Worm (Caenorhabditis elegans) whole organism, L1 larva: Measurements from ENCODE around the gene K04F1.9.
A peak's percentile ranks its signal among the peaks of the same experiment; 100 is the strongest.

Experiments used
- C16A3.4 ChIP-seq: fragments of 150-350 bp; optimal IDR thresholded peaks from 2 replicates; lab custom pipeline; 2014; ENCODE audit warnings: missing biosample characterization, missing genetic modification characterization
- C34B4.2 ChIP-seq: sonication (generic microtip); optimal IDR thresholded peaks from 2 replicates; lab custom pipeline; 2017; ENCODE audit warnings: mild to moderate bottlenecking, missing genetic modification characterization, missing compliant biosample characterization
- ceh-63 ChIP-seq: fragments of 200-800 bp; sonication (Bioruptor generic); optimal IDR thresholded peaks from 2 replicates; lab custom pipeline; 2018; ENCODE audit warnings: mild to moderate bottlenecking, missing genetic modification characterization, missing compliant biosample characterization
- ceh-88 ChIP-seq: fragments of 200-800 bp; sonication (Bioruptor generic); IDR thresholded peaks from 2 replicates; pipeline ENCODE4 v1.3.6; 2022; ENCODE audit warnings: missing genetic modification characterization, missing compliant biosample characterization
- dpl-1 ChIP-seq, 3 experiments: fragments of 150-350 bp in 2 of 3; sonication (generic microtip) in 1 of 3; optimal IDR thresholded peaks; 2 replicates each; lab custom pipeline; 2014 to 2017; ENCODE audit warnings: missing biosample characterization in 3 of 3, missing genetic modification characterization in 3 of 3, missing genetic modification reagents in 3 of 3
- dsc-1 ChIP-seq: sonication (generic microtip); optimal IDR thresholded peaks from 2 replicates; lab custom pipeline; 2016; ENCODE audit warnings: mild to moderate bottlenecking, missing genetic modification characterization, missing compliant biosample characterization
- efl-3 ChIP-seq: fragments of 200-800 bp; sonication (Bioruptor generic); optimal IDR thresholded peaks from 2 replicates; lab custom pipeline; 2018; ENCODE audit warnings: mild to moderate bottlenecking, missing genetic modification characterization, missing compliant biosample characterization
- elt-3 ChIP-seq, 6 experiments: fragments of 150-350 bp in 1 of 6; sonication (generic microtip); optimal IDR thresholded peaks; 2 replicates each; lab custom pipeline; 2017 to 2018; ENCODE audit warnings: missing biosample characterization in 6 of 6, missing genetic modification characterization in 6 of 6, inconsistent platforms in 1 of 6
- ets-5 ChIP-seq: fragments of 200-800 bp; sonication (Bioruptor generic); IDR thresholded peaks from 2 replicates; pipeline ENCODE4 v1.3.6; 2022; ENCODE audit warnings: missing genetic modification characterization, missing compliant biosample characterization
- fkh-4 ChIP-seq: sonication (generic microtip); optimal IDR thresholded peaks from 2 replicates; lab custom pipeline; 2016; ENCODE audit warnings: missing compliant biosample characterization, missing genetic modification characterization, borderline replicate concordance
- grh-1 ChIP-seq: fragments of 200-800 bp; sonication (Bioruptor generic); IDR thresholded peaks from 2 replicates; pipeline ENCODE4 v1.3.6; 2022; ENCODE audit warnings: missing genetic modification reagents, missing genetic modification characterization, missing compliant biosample characterization
- hlh-17 ChIP-seq: fragments of 200-800 bp; sonication (Bioruptor generic); optimal IDR thresholded peaks from 2 replicates; lab custom pipeline; 2018; ENCODE audit warnings: missing genetic modification characterization, mild to moderate bottlenecking, missing compliant biosample characterization, moderate library complexity, borderline replicate concordance
- irx-1 ChIP-seq: sonication (generic microtip); optimal IDR thresholded peaks from 2 replicates; lab custom pipeline; 2016; ENCODE audit warnings: missing genetic modification characterization, missing compliant biosample characterization
- isw-1 ChIP-seq: fragments of 200-800 bp; sonication (Bioruptor generic); IDR thresholded peaks from 2 replicates; pipeline ENCODE4 v1.3.6; 2022; ENCODE audit warnings: missing genetic modification characterization, missing compliant biosample characterization
- lin-14 ChIP-seq: fragments of 200-800 bp; sonication (Bioruptor generic); optimal IDR thresholded peaks from 2 replicates; lab custom pipeline; 2018; ENCODE audit warnings: mild to moderate bottlenecking, missing genetic modification characterization, moderate library complexity, missing compliant biosample characterization
- lin-39 ChIP-seq: fragments of 150-350 bp; optimal IDR thresholded peaks from 2 replicates; lab custom pipeline; 2014; ENCODE audit warnings: missing biosample characterization, missing genetic modification reagents, missing genetic modification characterization
- mab-9 ChIP-seq: fragments of 200-800 bp; sonication (Bioruptor generic); IDR thresholded peaks from 2 replicates; pipeline ENCODE4 v1.3.6; 2022; ENCODE audit warnings: missing genetic modification reagents, missing genetic modification characterization, missing compliant biosample characterization
- nhr-11 ChIP-seq: fragments of 150-350 bp; optimal IDR thresholded peaks from 2 replicates; lab custom pipeline; 2014; ENCODE audit warnings: missing biosample characterization, missing genetic modification characterization
- nhr-19 ChIP-seq: fragments of 200-800 bp; sonication (Bioruptor generic); conservative IDR thresholded peaks from 2 replicates; pipeline ENCODE4 v1.3.6; 2022; ENCODE audit warnings: missing genetic modification characterization, missing compliant biosample characterization
- nhr-28 ChIP-seq: fragments of 150-350 bp; optimal IDR thresholded peaks from 2 replicates; lab custom pipeline; 2014; ENCODE audit warnings: missing biosample characterization, missing genetic modification characterization
- nhr-71 ChIP-seq: sonication (generic microtip); optimal IDR thresholded peaks from 2 replicates; lab custom pipeline; 2016; ENCODE audit warnings: mild to moderate bottlenecking, missing genetic modification characterization, moderate library complexity, missing compliant biosample characterization
- nhr-90 ChIP-seq: sonication (generic microtip); optimal IDR thresholded peaks from 2 replicates; lab custom pipeline; 2016; ENCODE audit warnings: mild to moderate bottlenecking, missing genetic modification characterization, missing compliant biosample characterization; ENCODE audit not compliant: poor library complexity
- pqm-1 ChIP-seq: sonication (generic microtip); optimal IDR thresholded peaks from 3 replicates; lab custom pipeline; 2017; ENCODE audit warnings: missing biosample characterization, missing genetic modification characterization
- snpc-4 ChIP-seq: fragments of 150-350 bp; optimal IDR thresholded peaks from 2 replicates; lab custom pipeline; 2014; ENCODE audit warnings: missing biosample characterization, missing genetic modification characterization
- sptf-1 ChIP-seq: fragments of 150-350 bp; optimal IDR thresholded peaks from 2 replicates; lab custom pipeline; 2014; ENCODE audit warnings: missing biosample characterization, missing genetic modification characterization
- sup-37 ChIP-seq: fragments of 200-800 bp; sonication (Bioruptor generic); optimal IDR thresholded peaks from 2 replicates; lab custom pipeline; 2018; ENCODE audit warnings: mild to moderate bottlenecking, missing genetic modification characterization, missing compliant biosample characterization
- tbx-2 ChIP-seq: sonication (generic microtip); optimal IDR thresholded peaks from 2 replicates; lab custom pipeline; 2016; ENCODE audit warnings: missing genetic modification characterization, missing compliant biosample characterization
- unc-98 ChIP-seq: fragments of 200-800 bp; sonication (Bioruptor generic); IDR thresholded peaks from 2 replicates; pipeline ENCODE4 v1.3.6; 2022; ENCODE audit warnings: missing genetic modification characterization, missing compliant biosample characterization
- zag-1 ChIP-seq: fragments of 150-350 bp; optimal IDR thresholded peaks from 2 replicates; lab custom pipeline; 2014; ENCODE audit warnings: missing biosample characterization, missing genetic modification characterization
- ztf-11 ChIP-seq, 2 experiments: sonication (generic microtip); optimal IDR thresholded peaks; 2 replicates each; lab custom pipeline; 2016 to 2017; ENCODE audit warnings: missing genetic modification characterization in 2 of 2, missing biosample characterization in 1 of 2, missing compliant biosample characterization in 1 of 2

K04F1.9 gene

ce11 chrV:1701584-1702101, 36.6 kb downstream of the K04F1.9 start, which contains the start of gene srw-90:
Gene srw-90 (plus strand): TSS chrV:1702051.
- TF ChIP-seq isw-1 (GFP tag; lab: Robert Waterston, UW): no peak
- TF ChIP-seq irx-1 (tag; lab: Kevin White, UChicago): no peak
- no peak for TF ChIP-seq lin-14 (GFP tag; lab: Kevin White, UChicago)
- no peak for TF ChIP-seq elt-3 (tag; optimal IDR thresholded peaks at IDR 0.05; lab: Kevin White, UChicago)
- no peak for TF ChIP-seq dpl-1 (GFP tag; optimal IDR thresholded peaks at IDR 0.05; lab: Kevin White, UChicago)
- TF ChIP-seq dsc-1 (tag; lab: Kevin White, UChicago): no peak
- no peak for TF ChIP-seq nhr-90
- no peak for TF ChIP-seq nhr-19
- no peak for TF ChIP-seq pqm-1 (tag; lab: Kevin White, UChicago)
- no peak for TF ChIP-seq sup-37 (GFP tag; lab: Kevin White, UChicago)
- no peak for TF ChIP-seq nhr-11 (tag; lab: Kevin White, UChicago)
- no peak for TF ChIP-seq sptf-1 (tag; lab: Kevin White, UChicago)
- TF ChIP-seq nhr-71 (tag; lab: Kevin White, UChicago): no peak
- no peak for TF ChIP-seq mab-9 (GFP tag; lab: Robert Waterston, UW)
- no peak for TF ChIP-seq snpc-4 (tag; lab: Kevin White, UChicago)
- TF ChIP-seq grh-1 (GFP tag; lab: Robert Waterston, UW): no peak
- TF ChIP-seq C34B4.2 (tag; lab: Kevin White, UChicago): no peak

- TF ChIP-seq zag-1 (tag; lab: Kevin White, UChicago): no peak
- no peak for TF ChIP-seq ztf-11 (tag; optimal IDR thresholded peaks at IDR 0.05; lab: Kevin White, UChicago)
- no peak for TF ChIP-seq C16A3.4 (tag; lab: Kevin White, UChicago)
- no peak for TF ChIP-seq pqm-1 (tag; lab: Kevin White, UChicago)
- TF ChIP-seq ceh-63 (GFP tag; lab: Kevin White, UChicago): no peak
- TF ChIP-seq fkh-4 (tag; lab: Kevin White, UChicago): no peak
- no peak for TF ChIP-seq isw-1 (GFP tag; lab: Robert Waterston, UW)
- TF ChIP-seq sptf-1 (tag; lab: Kevin White, UChicago): no peak
- no peak for TF ChIP-seq efl-3 (GFP tag; lab: Kevin White, UChicago)
- no peak for TF ChIP-seq nhr-28 (tag; lab: Kevin White, UChicago)
Observed at ce11 chrV:1708441-1708840, 43.4 kb downstream of the K04F1.9 start, which contains the start of gene srw-99. Gene srw-99 (plus strand): TSS chrV:1708741.

ce11 chrV:1710909-1711308, 45.9 kb downstream of the K04F1.9 start, which contains the start of gene srw-100:
Gene srw-100 (plus strand): TSS chrV:1711209.
- TF ChIP-seq lin-39 (tag; lab: Kevin White, UChicago) (no peak), pqm-1 (tag; lab: Kevin White, UChicago) (no peak), hlh-17 (GFP tag; lab: Kevin White, UChicago) (no peak), tbx-2 (tag; lab: Kevin White, UChicago) (no peak)

DNA sequence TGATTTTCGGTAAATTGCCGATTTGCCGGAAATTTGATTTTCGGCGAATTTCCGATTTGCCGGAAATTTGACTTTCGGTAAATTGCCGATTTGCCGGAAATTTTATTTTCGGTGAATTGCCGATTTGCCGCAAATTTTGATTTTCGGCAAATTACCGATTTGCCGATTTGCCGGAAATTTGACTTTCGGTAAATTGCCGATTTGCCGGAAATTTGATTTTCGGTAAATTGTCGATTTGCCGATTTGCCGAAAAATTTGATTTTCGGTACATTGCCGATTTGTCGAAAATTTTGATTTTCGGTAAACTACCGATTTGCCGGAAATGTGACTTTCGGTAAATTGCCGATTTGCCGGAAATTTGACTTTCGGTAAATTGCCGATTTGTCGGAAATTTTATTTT, 48.7 kb downstream of the K04F1.9 start:
- TF ChIP-seq mab-9 (GFP tag; lab: Robert Waterston, UW) (peak; percentile 58; the same call in 1 of the 2 replicates), ets-5 (GFP tag; lab: Robert Waterston, UW) (0 out of 2 replicates have a peak, but pooled peaks have one; percentile 17), ceh-88 (GFP tag; lab: Robert Waterston, UW) (peak; percentile 20; the same call in 1 of the 2 replicates), grh-1 (GFP tag; lab: Robert Waterston, UW) (0 out of 2 replicates have a peak, but pooled peaks have one; percentile 18), unc-98 (GFP tag; lab: Robert Waterston, UW) (peak; percentile 44; the same call in 1 of the 2 replicates)
